Worm (Caenorhabditis elegans): ENCODE measurements around the gene scrm-5.

ce11 chrIV:4173789-4174188 lies 11.6 kb downstream of the scrm-5 start, which contains the start of gene rnp-3:
- TF ChIP-seq ztf-29 (GFP tag; IDR thresholded peaks at IDR 0.05) (no peak), ref-1 (GFP tag; conservative IDR thresholded peaks at IDR 0.05) (no peak), T22C8.4 (GFP tag; IDR thresholded peaks at IDR 0.05) (no peak), flt-1 (GFP tag; IDR thresholded peaks at IDR 0.05) (no peak), ztf-23 (GFP tag; IDR thresholded peaks at IDR 0.05) (no peak), klf-2 (GFP tag; conservative IDR thresholded peaks at IDR 0.05) (no peak)
